Worm (Caenorhabditis elegans) whole organism, L1 larva: ENCODE data around the gene dpff-1.

Experiments used
- F16B12.6 ChIP-seq: fragments of 150-350 bp; optimal IDR thresholded peaks from 2 replicates; lab custom pipeline; 2014; ENCODE audit warnings: missing biosample characterization, missing genetic modification characterization
- alr-1 ChIP-seq: fragments of 200-800 bp; sonication (Bioruptor generic); optimal IDR thresholded peaks from 2 replicates; lab custom pipeline; 2018; ENCODE audit warnings: borderline replicate concordance, mild to moderate bottlenecking, missing genetic modification characterization, missing compliant biosample characterization
- aly-2 ChIP-seq: fragments of 150-350 bp; optimal IDR thresholded peaks from 2 replicates; lab custom pipeline; 2014; ENCODE audit warnings: missing biosample characterization, missing genetic modification characterization
- ama-1 ChIP-seq: fragments of 150-350 bp; optimal IDR thresholded peaks from 2 replicates; lab custom pipeline; 2014
- blmp-1 ChIP-seq: fragments of 150-350 bp; optimal IDR thresholded peaks from 2 replicates; lab custom pipeline; 2014; ENCODE audit warnings: missing biosample characterization, missing genetic modification characterization
- ceh-63 ChIP-seq: fragments of 200-800 bp; sonication (Bioruptor generic); optimal IDR thresholded peaks from 2 replicates; lab custom pipeline; 2018; ENCODE audit warnings: mild to moderate bottlenecking, missing genetic modification characterization, missing compliant biosample characterization
- ceh-8 ChIP-seq: fragments of 200-800 bp; sonication (Bioruptor generic); optimal IDR thresholded peaks from 2 replicates; lab custom pipeline; 2018; ENCODE audit warnings: mild to moderate bottlenecking, missing genetic modification characterization, moderate library complexity, missing compliant biosample characterization
- dpl-1 ChIP-seq, 3 experiments: fragments of 150-350 bp in 2 of 3; sonication (generic microtip) in 1 of 3; optimal IDR thresholded peaks; 2 replicates each; lab custom pipeline; 2014 to 2017; ENCODE audit warnings: missing biosample characterization in 3 of 3, missing genetic modification characterization in 3 of 3, missing genetic modification reagents in 3 of 3
- dsc-1 ChIP-seq: sonication (generic microtip); optimal IDR thresholded peaks from 2 replicates; lab custom pipeline; 2016; ENCODE audit warnings: mild to moderate bottlenecking, missing genetic modification characterization, missing compliant biosample characterization
- efl-1 ChIP-seq, 4 experiments: fragments of 150-350 bp; optimal IDR thresholded peaks in 3 of 4; peaks in 1 of 4; 1 replicate in 1 of 4; 2 replicates in 3 of 4; lab custom pipeline; 2014; ENCODE audit warnings: missing biosample characterization in 2 of 4, missing genetic modification characterization in 2 of 4, missing genetic modification reagents in 2 of 4
- efl-3 ChIP-seq: fragments of 200-800 bp; sonication (Bioruptor generic); optimal IDR thresholded peaks from 2 replicates; lab custom pipeline; 2018; ENCODE audit warnings: mild to moderate bottlenecking, missing genetic modification characterization, missing compliant biosample characterization
- elt-2 ChIP-seq: sonication (generic microtip); optimal IDR thresholded peaks from 2 replicates; lab custom pipeline; 2016; ENCODE audit warnings: missing genetic modification characterization, mild to moderate bottlenecking, inconsistent platforms, missing compliant biosample characterization, missing genetic modification reagents
- elt-3 ChIP-seq, 6 experiments: fragments of 150-350 bp in 1 of 6; sonication (generic microtip); optimal IDR thresholded peaks; 2 replicates each; lab custom pipeline; 2017 to 2018; ENCODE audit warnings: missing biosample characterization in 6 of 6, missing genetic modification characterization in 6 of 6, inconsistent platforms in 1 of 6
- fkh-10 ChIP-seq: sonication (generic microtip); optimal IDR thresholded peaks from 2 replicates; lab custom pipeline; 2017; ENCODE audit warnings: missing biosample characterization, missing genetic modification reagents, missing genetic modification characterization
- fkh-4 ChIP-seq: sonication (generic microtip); optimal IDR thresholded peaks from 2 replicates; lab custom pipeline; 2016; ENCODE audit warnings: missing compliant biosample characterization, missing genetic modification characterization, borderline replicate concordance
- grh-1 ChIP-seq: fragments of 200-800 bp; sonication (Bioruptor generic); IDR thresholded peaks from 2 replicates; pipeline ENCODE4 v1.3.6; 2022; ENCODE audit warnings: missing genetic modification reagents, missing genetic modification characterization, missing compliant biosample characterization
- hlh-4 ChIP-seq: sonication (generic microtip); optimal IDR thresholded peaks from 2 replicates; lab custom pipeline; 2016; ENCODE audit warnings: mild to moderate bottlenecking, missing genetic modification characterization, missing compliant biosample characterization
- lin-14 ChIP-seq: fragments of 200-800 bp; sonication (Bioruptor generic); optimal IDR thresholded peaks from 2 replicates; lab custom pipeline; 2018; ENCODE audit warnings: mild to moderate bottlenecking, missing genetic modification characterization, moderate library complexity, missing compliant biosample characterization
- lin-35 ChIP-seq, 2 experiments: fragments of 150-350 bp; optimal IDR thresholded peaks; 2 replicates each; lab custom pipeline; 2014; ENCODE audit warnings: missing biosample characterization in 2 of 2, missing genetic modification characterization in 2 of 2, missing genetic modification reagents in 2 of 2
- lin-39 ChIP-seq: fragments of 150-350 bp; optimal IDR thresholded peaks from 2 replicates; lab custom pipeline; 2014; ENCODE audit warnings: missing biosample characterization, missing genetic modification reagents, missing genetic modification characterization
- lsy-2 ChIP-seq, 2 experiments: fragments of 150-350 bp; optimal IDR thresholded peaks; 2 replicates each; lab custom pipeline; 2014; ENCODE audit warnings: missing biosample characterization in 2 of 2, missing genetic modification characterization in 2 of 2
- mef-2 ChIP-seq: fragments of 150-350 bp; optimal IDR thresholded peaks from 2 replicates; lab custom pipeline; 2014; ENCODE audit warnings: missing biosample characterization, missing genetic modification characterization
- nhr-11 ChIP-seq: fragments of 150-350 bp; optimal IDR thresholded peaks from 2 replicates; lab custom pipeline; 2014; ENCODE audit warnings: missing biosample characterization, missing genetic modification characterization
- nhr-19 ChIP-seq: fragments of 200-800 bp; sonication (Bioruptor generic); conservative IDR thresholded peaks from 2 replicates; pipeline ENCODE4 v1.3.6; 2022; ENCODE audit warnings: missing genetic modification characterization, missing compliant biosample characterization
- nhr-20 ChIP-seq: sonication (generic microtip); optimal IDR thresholded peaks from 2 replicates; lab custom pipeline; 2016; ENCODE audit warnings: mild to moderate bottlenecking, missing genetic modification characterization, missing compliant biosample characterization
- nhr-237 ChIP-seq: fragments of 150-350 bp; optimal IDR thresholded peaks from 2 replicates; lab custom pipeline; 2014; ENCODE audit warnings: missing biosample characterization, missing genetic modification characterization
- nhr-28 ChIP-seq: fragments of 150-350 bp; optimal IDR thresholded peaks from 2 replicates; lab custom pipeline; 2014; ENCODE audit warnings: missing biosample characterization, missing genetic modification characterization
- nhr-71 ChIP-seq: sonication (generic microtip); optimal IDR thresholded peaks from 2 replicates; lab custom pipeline; 2016; ENCODE audit warnings: mild to moderate bottlenecking, missing genetic modification characterization, moderate library complexity, missing compliant biosample characterization
- nhr-76 ChIP-seq: sonication (generic microtip); optimal IDR thresholded peaks from 2 replicates; lab custom pipeline; 2017; ENCODE audit warnings: missing biosample characterization, missing genetic modification characterization
- nhr-84 ChIP-seq: sonication (generic microtip); optimal IDR thresholded peaks from 2 replicates; lab custom pipeline; 2017; ENCODE audit warnings: missing biosample characterization, missing genetic modification characterization
- nhr-85 ChIP-seq: sonication (generic microtip); peaks from one replicate; lab custom pipeline; 2016; ENCODE audit warnings: missing genetic modification characterization, inconsistent platforms, missing compliant biosample characterization
- nhr-90 ChIP-seq: sonication (generic microtip); optimal IDR thresholded peaks from 2 replicates; lab custom pipeline; 2016; ENCODE audit warnings: mild to moderate bottlenecking, missing genetic modification characterization, missing compliant biosample characterization; ENCODE audit not compliant: poor library complexity
- pax-3 ChIP-seq: fragments of 200-800 bp; sonication (Bioruptor generic); optimal IDR thresholded peaks from 2 replicates; lab custom pipeline; 2018; ENCODE audit warnings: mild to moderate bottlenecking, missing genetic modification characterization, moderate library complexity, missing compliant biosample characterization
- skn-1 ChIP-seq: fragments of 150-350 bp; optimal IDR thresholded peaks from 2 replicates; lab custom pipeline; 2014; ENCODE audit warnings: missing biosample characterization, missing genetic modification characterization
- snpc-4 ChIP-seq: fragments of 150-350 bp; optimal IDR thresholded peaks from 2 replicates; lab custom pipeline; 2014; ENCODE audit warnings: missing biosample characterization, missing genetic modification characterization
- sptf-1 ChIP-seq: fragments of 150-350 bp; optimal IDR thresholded peaks from 2 replicates; lab custom pipeline; 2014; ENCODE audit warnings: missing biosample characterization, missing genetic modification characterization
- swsn-7 ChIP-seq: sonication (generic microtip); optimal IDR thresholded peaks from 2 replicates; lab custom pipeline; 2016; ENCODE audit warnings: missing genetic modification characterization, missing compliant biosample characterization
- tlp-1 ChIP-seq: fragments of 150-350 bp; optimal IDR thresholded peaks from 2 replicates; lab custom pipeline; 2014; ENCODE audit warnings: missing biosample characterization, missing genetic modification characterization
- unc-30 ChIP-seq: sonication (generic microtip); optimal IDR thresholded peaks from 2 replicates; lab custom pipeline; 2017; ENCODE audit warnings: missing biosample characterization, missing genetic modification characterization
- unc-62 ChIP-seq: fragments of 150-350 bp; optimal IDR thresholded peaks from 2 replicates; lab custom pipeline; 2014; ENCODE audit warnings: missing biosample characterization, missing genetic modification reagents, missing genetic modification characterization
- xbp-1 ChIP-seq: sonication (generic microtip); optimal IDR thresholded peaks from 2 replicates; lab custom pipeline; 2016; ENCODE audit warnings: missing genetic modification characterization, missing compliant biosample characterization
- zip-4 ChIP-seq: fragments of 200-800 bp; sonication (Bioruptor generic); optimal IDR thresholded peaks from 2 replicates; lab custom pipeline; 2018; ENCODE audit warnings: mild to moderate bottlenecking, missing genetic modification characterization, moderate library complexity, missing compliant biosample characterization
- ztf-4 ChIP-seq: fragments of 150-350 bp; optimal IDR thresholded peaks from 2 replicates; lab custom pipeline; 2014; ENCODE audit warnings: missing biosample characterization, missing genetic modification characterization

The dpff-1 gene

ce11 chrIII:5876140-5876675 is 29.9 kb downstream of the dpff-1 start, which contains the start of gene aldo-2 (continued):
- peak in 2 of 3 experiments; percentile 22 to 33 for TF ChIP-seq dpl-1 (GFP tag; optimal IDR thresholded peaks at IDR 0.05; lab: Kevin White, UChicago)
- TF ChIP-seq nhr-237 (tag; lab: Kevin White, UChicago): no peak
- no peak for TF ChIP-seq nhr-11 (tag; lab: Kevin White, UChicago)
- peak; percentile 84 for TF ChIP-seq nhr-85 (tag; lab: Kevin White, UChicago)
- TF ChIP-seq unc-62 (GFP tag; lab: Kevin White, UChicago): no peak
- TF ChIP-seq efl-3 (GFP tag; lab: Kevin White, UChicago): no peak
- TF ChIP-seq, all 84 proteins: peak for 20

ce11 chrIII:5875705-5876104 is 30.4 kb downstream of the dpff-1 start:
- TF ChIP-seq efl-1 (optimal IDR thresholded peaks at IDR 0.05; lab: Kevin White, UChicago) (no peak), efl-1 (GFP tag; optimal IDR thresholded peaks at IDR 0.05 in 1 of 2; lab: Kevin White, UChicago) (peak in 1 of 2 experiments; percentile 32), elt-2 (tag; lab: Kevin White, UChicago) (peak; percentile 42), mef-2 (tag; lab: Kevin White, UChicago) (no peak)

DNA sequence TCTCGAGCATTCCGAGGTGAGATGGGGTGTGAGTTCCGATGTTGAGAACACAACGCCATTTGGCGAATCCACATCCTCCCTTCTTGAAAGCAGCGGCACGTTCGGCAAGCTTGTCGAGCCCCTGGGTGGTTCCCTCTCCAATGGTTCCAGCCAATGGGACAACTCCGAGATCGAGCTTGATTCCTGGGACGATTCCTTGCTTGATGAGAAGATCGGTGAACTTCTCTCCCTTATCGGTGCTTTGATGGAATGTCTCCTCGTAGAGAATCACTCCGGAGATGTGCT is 30.8 kb downstream of the dpff-1 start:
- TF ChIP-seq ceh-8 (GFP tag; lab: Kevin White, UChicago) (no peak), nhr-85 (tag; lab: Kevin White, UChicago) (peak; percentile 36)

DNA sequence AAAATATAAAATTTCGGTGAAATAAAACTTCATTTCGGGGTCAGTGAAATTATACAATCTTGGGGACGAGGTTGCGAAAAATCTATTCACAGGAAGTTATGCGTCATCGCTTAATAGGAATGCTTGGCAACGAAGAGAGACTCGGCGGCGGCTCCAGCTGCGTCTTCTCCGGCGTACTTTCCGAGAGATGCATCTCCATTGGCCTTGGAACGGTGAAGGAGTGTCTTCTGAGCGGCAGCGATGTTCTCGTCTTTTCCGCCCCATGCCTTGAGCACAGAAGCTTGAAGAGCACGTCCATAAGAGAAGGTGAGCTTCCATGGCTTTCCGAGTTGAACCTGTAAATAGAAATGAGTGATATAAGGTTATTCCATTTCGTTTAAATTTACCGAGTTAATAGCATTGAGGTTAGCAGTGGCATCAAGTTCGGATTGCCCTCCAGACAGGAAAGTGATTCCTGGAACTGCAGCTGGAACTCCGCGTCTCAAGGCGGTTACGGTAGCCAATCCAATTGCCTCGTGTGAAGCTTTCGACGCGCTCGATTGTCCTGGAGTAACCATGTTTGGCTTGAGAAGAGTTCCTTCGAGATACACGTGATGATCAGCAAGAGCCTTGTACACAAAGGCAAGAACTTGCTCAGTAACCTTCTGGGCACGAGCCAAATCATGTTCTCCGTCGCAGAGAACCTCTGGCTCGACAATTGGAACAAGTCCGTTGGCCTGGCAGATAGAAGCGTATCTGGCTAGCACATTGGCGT is 31.3 kb downstream of the dpff-1 start:
- TF ChIP-seq efl-1 (optimal IDR thresholded peaks at IDR 0.05; lab: Kevin White, UChicago) (no peak), efl-1 (GFP tag; optimal IDR thresholded peaks at IDR 0.05 in 1 of 2; lab: Kevin White, UChicago) (peak in 1 of 2 experiments; percentile 77), skn-1 (no peak), nhr-84 (tag; lab: Kevin White, UChicago) (no peak), grh-1 (GFP tag; lab: Robert Waterston, UW) (no peak), fkh-10 (GFP tag; lab: Kevin White, UChicago) (no peak), nhr-76 (tag; lab: Kevin White, UChicago) (no peak), tlp-1 (tag; lab: Kevin White, UChicago) (no peak), dsc-1 (peak; percentile 19), sptf-1 (tag; lab: Kevin White, UChicago) (no peak)

DNA sequence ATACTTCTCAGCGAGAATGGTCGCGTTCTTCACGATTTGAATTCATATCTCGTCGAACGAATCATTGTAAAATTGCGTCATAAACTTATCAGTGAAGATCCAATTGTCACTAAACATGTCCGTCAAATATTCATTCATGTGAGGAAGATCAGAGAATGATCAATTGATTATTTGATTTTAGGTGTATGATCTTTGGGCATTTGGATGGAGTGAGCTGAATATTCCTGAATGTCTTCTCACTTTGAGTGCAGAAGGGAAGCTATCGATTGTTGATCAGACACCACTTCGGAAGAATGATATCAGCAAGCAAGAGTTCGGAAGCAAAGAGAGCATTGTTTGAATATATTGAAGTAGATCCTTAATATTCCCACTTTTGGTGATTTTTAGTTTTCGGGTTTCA is 31.9 kb downstream of the dpff-1 start:
- TF ChIP-seq hlh-4 (tag; lab: Kevin White, UChicago): no peak
- TF ChIP-seq lin-14: peak; percentile 23
- TF ChIP-seq snpc-4: no peak
- TF ChIP-seq nhr-90 (tag; lab: Kevin White, UChicago): peak; percentile 85
- TF ChIP-seq lin-39: no peak
- TF ChIP-seq unc-30 (tag; lab: Kevin White, UChicago): no peak
- peak; percentile 77 for TF ChIP-seq nhr-20 (tag; lab: Kevin White, UChicago)
- TF ChIP-seq alr-1 (tag; lab: Kevin White, UChicago): no peak
- TF ChIP-seq ceh-63 (GFP tag; lab: Kevin White, UChicago): no peak
- TF ChIP-seq efl-3 (GFP tag; lab: Kevin White, UChicago): no peak
- TF ChIP-seq swsn-7: peak; percentile 11
- peak; percentile 58 for TF ChIP-seq nhr-19
- TF ChIP-seq pax-3 (tag; lab: Kevin White, UChicago): no peak
- peak; percentile 65 for TF ChIP-seq aly-2 (tag; lab: Kevin White, UChicago)
- peak; percentile 83 for TF ChIP-seq nhr-71
- peak; percentile 16 for TF ChIP-seq xbp-1 (tag; lab: Kevin White, UChicago)
- peak; percentile 39 for TF ChIP-seq blmp-1 (tag; lab: Kevin White, UChicago)
- TF ChIP-seq elt-3 (tag; optimal IDR thresholded peaks at IDR 0.05; lab: Kevin White, UChicago): peak in 4 of 6 experiments; percentile 7 to 51 (median 35)
- peak; percentile 54 for TF ChIP-seq ztf-4 (tag; lab: Kevin White, UChicago)
- no peak for TF ChIP-seq zip-4 (GFP tag; lab: Kevin White, UChicago)
- no peak for TF ChIP-seq ceh-8 (GFP tag; lab: Kevin White, UChicago)
- peak in 1 of 2 experiments; percentile 24 for TF ChIP-seq lsy-2 (tag; optimal IDR thresholded peaks at IDR 0.05; lab: Kevin White, UChicago)
- TF ChIP-seq lin-35 (GFP tag; optimal IDR thresholded peaks at IDR 0.05; lab: Kevin White, UChicago): peak in 1 of 2 experiments; percentile 72
- no peak for TF ChIP-seq fkh-4 (tag; lab: Kevin White, UChicago)
- TF ChIP-seq nhr-84 (tag; lab: Kevin White, UChicago): no peak
- TF ChIP-seq ama-1: peak; percentile 91
- no peak for TF ChIP-seq nhr-28 (tag; lab: Kevin White, UChicago)
- TF ChIP-seq F16B12.6 (tag; lab: Kevin White, UChicago): no peak
